Worm (Caenorhabditis elegans) whole organism, early embryonic: ENCODE data around the gene sra-1.

Experiments
- F13C5.2 ChIP-seq: sonication (generic microtip); optimal IDR thresholded peaks from 2 replicates; lab custom pipeline; 2017; ENCODE audit warnings: mild to moderate bottlenecking, missing genetic modification characterization, inconsistent platforms, missing compliant biosample characterization
- aly-1 ChIP-seq: sonication (generic microtip); optimal IDR thresholded peaks from 2 replicates; lab custom pipeline; 2016; ENCODE audit warnings: missing genetic modification characterization, missing compliant biosample characterization
- ama-1 ChIP-seq: fragments of 150-350 bp; optimal IDR thresholded peaks from 2 replicates; lab custom pipeline; 2014
- ceh-13 ChIP-seq: fragments of 200-800 bp; sonication (Bioruptor generic); optimal IDR thresholded peaks from 2 replicates; lab custom pipeline; 2018; ENCODE audit warnings: mild to moderate bottlenecking, missing genetic modification characterization, missing compliant biosample characterization
- ceh-36 ChIP-seq: sonication (generic microtip); optimal IDR thresholded peaks from 2 replicates; lab custom pipeline; 2016; ENCODE audit warnings: missing genetic modification characterization, inconsistent platforms, missing compliant biosample characterization
- ets-7 ChIP-seq: sonication (generic microtip); optimal IDR thresholded peaks from 2 replicates; lab custom pipeline; 2016; ENCODE audit warnings: missing genotype, missing genetic modification characterization, missing compliant biosample characterization
- flt-1 ChIP-seq: fragments of 200-800 bp; sonication (Bioruptor generic); IDR thresholded peaks from 2 replicates; pipeline ENCODE4 v1.3.6; 2022; ENCODE audit warnings: missing genetic modification characterization, missing compliant biosample characterization
- hmbx-1 ChIP-seq: sonication (generic microtip); optimal IDR thresholded peaks from 2 replicates; lab custom pipeline; 2016; ENCODE audit warnings: mild to moderate bottlenecking, missing genetic modification characterization, missing compliant biosample characterization
- hmg-4 ChIP-seq: fragments of 200-800 bp; sonication (Bioruptor generic); optimal IDR thresholded peaks from 2 replicates; lab custom pipeline; 2018; ENCODE audit warnings: mild to moderate bottlenecking, missing genetic modification characterization, missing compliant biosample characterization
- pes-1 ChIP-seq: fragments of 200-800 bp; sonication (Bioruptor generic); IDR thresholded peaks from 2 replicates; pipeline ENCODE4 v1.3.6; 2022; ENCODE audit warnings: missing genetic modification reagents, missing genetic modification characterization, missing compliant biosample characterization
- tra-4 ChIP-seq: sonication (generic microtip); optimal IDR thresholded peaks from 2 replicates; lab custom pipeline; 2017; ENCODE audit warnings: missing genetic modification characterization, missing compliant biosample characterization

- no peak for TF ChIP-seq ceh-36 (tag; lab: Kevin White, UChicago)
- no peak for TF ChIP-seq ama-1
- TF ChIP-seq ets-7 (tag; lab: Kevin White, UChicago): no peak
- TF ChIP-seq flt-1 (GFP tag; lab: Robert Waterston, UW): no peak
- no peak for TF ChIP-seq hmg-4 (GFP tag; lab: Kevin White, UChicago)
- TF ChIP-seq aly-1 (tag; lab: Kevin White, UChicago): no peak
- TF ChIP-seq ceh-13: no peak
- no peak for TF ChIP-seq pes-1 (GFP tag; lab: Robert Waterston, UW)
- no peak for TF ChIP-seq hmbx-1 (tag; lab: Kevin White, UChicago)
- no peak for TF ChIP-seq F13C5.2 (tag; lab: Kevin White, UChicago)
- no peak for TF ChIP-seq tra-4 (tag; lab: Kevin White, UChicago)
Observed at ce11 chrII:9481427-9481826, 40.0 kb downstream of the sra-1 start.
